Worm (Caenorhabditis elegans) whole organism, L4 larva: ENCODE results near the gene M04G7.1.

ENCODE experiments used
- F37D6.2 ChIP-seq: sonication (generic microtip); optimal IDR thresholded peaks from 2 replicates; lab custom pipeline; 2016; ENCODE audit warnings: mild to moderate bottlenecking, missing genetic modification characterization, missing compliant biosample characterization
- Y48G9A.11 ChIP-seq: fragments of 200-800 bp; sonication (Bioruptor generic); IDR thresholded peaks from 2 replicates; pipeline ENCODE4 v1.3.6; 2022; ENCODE audit warnings: missing genetic modification reagents, missing genetic modification characterization, missing compliant biosample characterization
- ZK546.5 ChIP-seq, 2 experiments: sonication (generic microtip); optimal IDR thresholded peaks; 2 replicates each; lab custom pipeline; 2017; ENCODE audit warnings: missing biosample characterization in 2 of 2, missing genetic modification characterization in 2 of 2
- aha-1 ChIP-seq: fragments of 150-350 bp; peaks from one replicate; lab custom pipeline; 2014; ENCODE audit warnings: missing biosample characterization, missing genetic modification characterization
- ceh-44 ChIP-seq: fragments of 200-800 bp; sonication (Bioruptor generic); IDR thresholded peaks from 2 replicates; pipeline ENCODE4 v1.3.6; 2022; ENCODE audit warnings: missing genetic modification reagents, missing genetic modification characterization, missing compliant biosample characterization
- ces-1 ChIP-seq: fragments of 150-350 bp; sonication (generic microtip); optimal IDR thresholded peaks from 4 replicates; lab custom pipeline; 2014; ENCODE audit warnings: missing biosample characterization, missing genetic modification reagents, missing genetic modification characterization
- daf-12 ChIP-seq: fragments of 150-350 bp; optimal IDR thresholded peaks from 2 replicates; lab custom pipeline; 2014; ENCODE audit warnings: missing biosample characterization, missing genetic modification reagents, missing genetic modification characterization
- daf-16 ChIP-seq, 3 experiments: sonication (generic microtip); optimal IDR thresholded peaks; 2 replicates each; lab custom pipeline; 2016 to 2017; ENCODE audit warnings: missing genetic modification characterization in 3 of 3, missing genetic modification reagents in 3 of 3, mild to moderate bottlenecking in 2 of 3, missing compliant biosample characterization in 2 of 3, missing biosample characterization in 1 of 3, moderate library complexity in 1 of 3
- daf-8 ChIP-seq: fragments of 200-800 bp; sonication (Bioruptor generic); IDR thresholded peaks from 2 replicates; pipeline ENCODE4 v1.3.6; 2022; ENCODE audit warnings: missing genetic modification characterization, missing compliant biosample characterization
- dmd-6 ChIP-seq: fragments of 200-800 bp; sonication (Bioruptor generic); IDR thresholded peaks from 2 replicates; pipeline ENCODE4 v1.3.6; 2022; ENCODE audit warnings: missing genetic modification reagents, missing genetic modification characterization, missing compliant biosample characterization
- dmd-8 ChIP-seq: fragments of 200-800 bp; sonication (Bioruptor generic); IDR thresholded peaks from 2 replicates; pipeline ENCODE4 v1.3.6; 2022; ENCODE audit warnings: missing genetic modification characterization, missing compliant biosample characterization
- dmd-9 ChIP-seq: fragments of 200-800 bp; sonication (Bioruptor generic); IDR thresholded peaks from 2 replicates; pipeline ENCODE4 v1.3.6; 2022; ENCODE audit warnings: missing genetic modification reagents, missing genetic modification characterization, missing compliant biosample characterization
- duxl-1 ChIP-seq: sonication (generic microtip); optimal IDR thresholded peaks from 2 replicates; lab custom pipeline; 2016; ENCODE audit warnings: mild to moderate bottlenecking, missing genetic modification characterization, moderate library complexity, missing compliant biosample characterization; ENCODE audit not compliant: poor library complexity
- dve-1 ChIP-seq: sonication (generic microtip); optimal IDR thresholded peaks from 2 replicates; lab custom pipeline; 2017; ENCODE audit warnings: antibody characterized with exemption, mild to moderate bottlenecking, missing genetic modification characterization, missing compliant biosample characterization; ENCODE audit not compliant: insufficient read depth
- egl-27 ChIP-seq: sonication (generic microtip); optimal IDR thresholded peaks from 3 replicates; lab custom pipeline; 2017; ENCODE audit warnings: missing biosample characterization, missing genetic modification reagents, missing genetic modification characterization
- fkh-10 ChIP-seq: fragments of 150-350 bp; optimal IDR thresholded peaks from 2 replicates; lab custom pipeline; 2014; ENCODE audit warnings: missing biosample characterization, missing genetic modification reagents, missing genetic modification characterization
- hmg-1.1 ChIP-seq: fragments of 200-800 bp; sonication (Bioruptor generic); IDR thresholded peaks from 2 replicates; pipeline ENCODE4 v1.3.6; 2022; ENCODE audit warnings: missing genetic modification reagents, missing genetic modification characterization, missing compliant biosample characterization
- lim-7 ChIP-seq: fragments of 200-800 bp; sonication (Bioruptor generic); IDR thresholded peaks from 2 replicates; pipeline ENCODE4 v1.3.6; 2022; ENCODE audit warnings: missing genetic modification characterization, missing compliant biosample characterization
- lin-13 ChIP-seq: fragments of 150-350 bp; optimal IDR thresholded peaks from 2 replicates; lab custom pipeline; 2014; ENCODE audit warnings: missing biosample characterization, missing genetic modification reagents, missing genetic modification characterization
- lin-39 ChIP-seq: fragments of 150-350 bp; optimal IDR thresholded peaks from 2 replicates; lab custom pipeline; 2014; ENCODE audit warnings: missing biosample characterization, missing genetic modification reagents, missing genetic modification characterization
- mdt-29 ChIP-seq: fragments of 200-800 bp; sonication (Bioruptor generic); IDR thresholded peaks from 2 replicates; pipeline ENCODE4 v1.3.6; 2022; ENCODE audit warnings: missing genetic modification reagents, missing genetic modification characterization, missing compliant biosample characterization
- mep-1 ChIP-seq: fragments of 150-350 bp; sonication (generic microtip); optimal IDR thresholded peaks from 3 replicates; lab custom pipeline; 2014; ENCODE audit warnings: missing biosample characterization, missing genetic modification characterization
- mes-2 ChIP-seq: sonication (generic microtip); optimal IDR thresholded peaks from 2 replicates; lab custom pipeline; 2016; ENCODE audit warnings: missing genotype, mild to moderate bottlenecking, missing genetic modification characterization, missing compliant biosample characterization; ENCODE audit not compliant: poor library complexity, severe bottlenecking
- nhr-10 ChIP-seq: fragments of 150-350 bp; optimal IDR thresholded peaks from 2 replicates; lab custom pipeline; 2014; ENCODE audit warnings: missing biosample characterization, missing genetic modification characterization
- nhr-111 ChIP-seq: fragments of 200-800 bp; sonication (Bioruptor generic); optimal IDR thresholded peaks from 2 replicates; lab custom pipeline; 2018; ENCODE audit warnings: mild to moderate bottlenecking, missing genetic modification characterization, missing compliant biosample characterization
- nhr-237 ChIP-seq: sonication (generic microtip); optimal IDR thresholded peaks from 2 replicates; lab custom pipeline; 2017; ENCODE audit warnings: missing biosample characterization, missing genetic modification characterization
- nhr-42 ChIP-seq: fragments of 200-800 bp; sonication (Bioruptor generic); IDR thresholded peaks from 2 replicates; pipeline ENCODE4 v1.3.6; 2022; ENCODE audit warnings: missing genetic modification characterization, missing compliant biosample characterization
- nhr-48 ChIP-seq: sonication (generic microtip); optimal IDR thresholded peaks from 2 replicates; lab custom pipeline; 2016; ENCODE audit warnings: mild to moderate bottlenecking, missing genetic modification characterization, missing compliant biosample characterization
- nhr-76 ChIP-seq: fragments of 150-350 bp; optimal IDR thresholded peaks from 2 replicates; lab custom pipeline; 2014; ENCODE audit warnings: missing biosample characterization, missing genetic modification characterization
- pha-4 ChIP-seq, 2 experiments: fragments of 150-350 bp in 1 of 2; fragments of 200-800 bp in 1 of 2; sonication (Bioruptor generic) in 1 of 2; IDR thresholded peaks in 1 of 2; optimal IDR thresholded peaks in 1 of 2; 2 replicates each; pipeline versions ENCODE4 v1.3.6 to Lab custom; 2014 to 2022; ENCODE audit warnings: missing genetic modification characterization in 2 of 2, missing genetic modification reagents in 2 of 2, missing biosample characterization in 1 of 2, missing compliant biosample characterization in 1 of 2
- php-3 ChIP-seq: fragments of 200-800 bp; sonication (Bioruptor generic); IDR thresholded peaks from 2 replicates; pipeline ENCODE4 v1.3.6; 2022; ENCODE audit warnings: missing genetic modification reagents, missing genetic modification characterization, missing compliant biosample characterization
- pqm-1 ChIP-seq: sonication (generic microtip); optimal IDR thresholded peaks from 2 replicates; lab custom pipeline; 2017; ENCODE audit warnings: missing biosample characterization, missing genetic modification characterization
- rbr-2 ChIP-seq: sonication (generic microtip); optimal IDR thresholded peaks from 2 replicates; lab custom pipeline; 2016; ENCODE audit warnings: missing genotype, missing genetic modification characterization, missing compliant biosample characterization
- set-16 ChIP-seq: fragments of 200-800 bp; sonication (Bioruptor generic); IDR thresholded peaks from 2 replicates; pipeline ENCODE4 v1.3.6; 2022; ENCODE audit warnings: missing genetic modification reagents, missing genetic modification characterization, missing compliant biosample characterization
- skn-1 ChIP-seq: fragments of 150-350 bp; optimal IDR thresholded peaks from 2 replicates; lab custom pipeline; 2014; ENCODE audit warnings: missing biosample characterization, missing genetic modification characterization
- snpc-1.2 ChIP-seq: fragments of 200-800 bp; sonication (Bioruptor generic); IDR thresholded peaks from 2 replicates; pipeline ENCODE4 v1.3.6; 2022; ENCODE audit warnings: missing genetic modification reagents, missing genetic modification characterization, missing compliant biosample characterization
- spr-1 ChIP-seq: sonication (generic microtip); optimal IDR thresholded peaks from 2 replicates; lab custom pipeline; 2016; ENCODE audit warnings: mild to moderate bottlenecking, missing genetic modification characterization, missing compliant biosample characterization
- spr-3 ChIP-seq: fragments of 200-800 bp; sonication (Bioruptor generic); optimal IDR thresholded peaks from 2 replicates; lab custom pipeline; 2018; ENCODE audit warnings: mild to moderate bottlenecking, missing genetic modification characterization, missing compliant biosample characterization
- tra-1 ChIP-seq: fragments of 200-800 bp; sonication (Bioruptor generic); IDR thresholded peaks from 2 replicates; pipeline ENCODE4 v1.3.6; 2022; ENCODE audit warnings: missing genetic modification reagents, missing genetic modification characterization, missing compliant biosample characterization
- unc-130 ChIP-seq: sonication (generic microtip); optimal IDR thresholded peaks from 2 replicates; lab custom pipeline; 2016; ENCODE audit warnings: missing genetic modification reagents, missing genetic modification characterization, missing compliant biosample characterization
- unc-62 ChIP-seq, 3 experiments: fragments of 150-350 bp in 1 of 3; sonication (generic microtip); optimal IDR thresholded peaks in 2 of 3; peaks in 1 of 3; 1 replicate in 1 of 3; 2 replicates in 2 of 3; lab custom pipeline; 2014 to 2017; ENCODE audit warnings: missing biosample characterization in 3 of 3, missing genetic modification characterization in 3 of 3, missing genetic modification reagents in 3 of 3, missing genotype in 1 of 3
- zfp-2 ChIP-seq: sonication (generic microtip); optimal IDR thresholded peaks from 2 replicates; lab custom pipeline; 2016; ENCODE audit warnings: mild to moderate bottlenecking, missing genetic modification characterization, missing compliant biosample characterization
- zfp-3 ChIP-seq: fragments of 200-800 bp; sonication (Bioruptor generic); conservative IDR thresholded peaks from 2 replicates; pipeline ENCODE4 v1.3.6; 2022; ENCODE audit warnings: missing genetic modification reagents, missing genetic modification characterization, missing compliant biosample characterization

Gene M04G7.1

ce11 chrIV:455484-455883, at the start of gene M04G7.1:
Gene M04G7.1, plus strand, starts transcription at chrIV:455784.
- no peak for TF ChIP-seq hmg-1.1 (GFP tag; lab: Robert Waterston, UW)
- TF ChIP-seq nhr-111 (GFP tag; lab: Kevin White, UChicago) = no peak
- no peak for TF ChIP-seq dmd-9 (GFP tag; lab: Robert Waterston, UW)
- TF ChIP-seq lin-39 (tag; lab: Kevin White, UChicago) = no peak
- TF ChIP-seq nhr-76 = no peak

ce11 chrIV:408892-409291, 46.7 kb upstream of the M04G7.1 start:
- TF ChIP-seq aha-1 (tag; lab: Kevin White, UChicago) (no peak), dve-1 (tag; lab: Kevin White, UChicago) (peak; percentile 31), daf-16 (GFP tag; optimal IDR thresholded peaks at IDR 0.05; lab: Kevin White, UChicago) (no peak), daf-16 (tag; optimal IDR thresholded peaks at IDR 0.05; lab: Kevin White, UChicago) (peak; percentile 42), dmd-6 (GFP tag; lab: Robert Waterston, UW) (peak; percentile 18; the same call in 1 of the 2 replicates)
- TF ChIP-seq, all 104 proteins: peak for 3

DNA sequence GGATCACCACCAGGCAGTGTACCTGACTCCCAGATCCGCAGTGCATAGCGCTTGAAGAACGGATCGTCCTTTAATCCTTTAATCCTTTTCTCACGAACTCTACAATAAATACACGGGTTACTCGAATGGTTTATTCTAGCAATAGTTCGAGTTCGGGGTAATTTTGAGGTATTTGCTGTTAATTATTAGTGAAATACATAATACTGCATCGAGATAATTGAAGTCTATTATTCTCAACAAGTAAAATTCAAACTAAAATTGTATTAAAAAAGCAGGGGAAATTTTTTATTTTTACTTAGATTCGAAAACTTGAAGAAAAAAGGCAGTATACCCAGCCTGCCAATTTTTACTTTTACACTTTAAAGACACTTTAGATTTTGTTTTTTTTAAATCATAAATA, 45.6 kb upstream of the M04G7.1 start, which contains the start of gene kgb-1:
Gene kgb-1 (minus strand): TSS at position 101 of the 400 bp plus-strand sequence.
- TF ChIP-seq unc-62 (GFP tag; optimal IDR thresholded peaks at IDR 0.05 in 1 of 2; lab: Kevin White, UChicago) (peak in 1 of 2 experiments; percentile 36), unc-62 (tag; optimal IDR thresholded peaks at IDR 0.05; lab: Kevin White, UChicago) (no peak), duxl-1 (tag; lab: Kevin White, UChicago) (no peak)

DNA sequence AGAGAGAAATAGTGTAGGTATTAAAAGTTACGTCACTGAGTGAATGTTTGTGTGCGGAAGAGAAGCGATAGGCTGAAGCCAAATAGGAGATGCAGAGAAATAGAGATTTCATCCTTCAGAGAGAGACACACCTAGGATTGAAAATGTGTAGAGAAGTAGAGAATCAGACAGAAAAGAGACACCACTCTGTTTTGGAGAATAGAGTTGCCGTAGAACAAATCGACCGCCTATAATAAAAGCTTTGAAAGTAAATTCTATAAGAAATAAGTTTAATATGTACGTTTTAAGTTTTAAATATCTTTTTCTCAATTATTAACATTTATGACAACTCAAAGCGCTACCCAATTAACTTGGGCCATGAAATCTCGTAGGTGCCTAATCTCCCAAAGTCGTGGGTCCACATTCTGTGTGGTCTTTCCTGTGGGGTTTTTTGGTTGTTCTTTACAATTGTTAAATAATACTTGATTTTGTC, 45.1 kb upstream of the M04G7.1 start, which contains the start of gene T07A9.12:
Gene T07A9.12 (plus strand): TSS at position 448 of the 472 bp plus-strand sequence.
- TF ChIP-seq nhr-10 (tag; lab: Kevin White, UChicago) = no peak
- no peak for TF ChIP-seq tra-1
- TF ChIP-seq set-16 (GFP tag; lab: Robert Waterston, UW) = no peak
- peak; percentile 3 for TF ChIP-seq unc-130 (GFP tag; lab: Kevin White, UChicago)
- no peak for TF ChIP-seq skn-1 (tag; lab: Kevin White, UChicago)
- peak; percentile 97 for TF ChIP-seq dve-1 (tag; lab: Kevin White, UChicago)
- no peak for TF ChIP-seq ces-1
- peak; percentile 67 for TF ChIP-seq rbr-2 (tag; lab: Kevin White, UChicago)
- peak; percentile 42 for TF ChIP-seq pqm-1
- TF ChIP-seq zfp-2 = no peak
- TF ChIP-seq ZK546.5 (tag; optimal IDR thresholded peaks at IDR 0.05; lab: Kevin White, UChicago) = no peak
- TF ChIP-seq php-3 (GFP tag; lab: Robert Waterston, UW) = no peak
- no peak for TF ChIP-seq ceh-44 (GFP tag; lab: Robert Waterston, UW)
- TF ChIP-seq F37D6.2 (tag; lab: Kevin White, UChicago) = peak; percentile 12
- no peak for TF ChIP-seq daf-12 (tag; lab: Kevin White, UChicago)
- peak; percentile 58 for TF ChIP-seq fkh-10 (GFP tag; lab: Kevin White, UChicago)
- no peak for TF ChIP-seq lim-7 (GFP tag; lab: Robert Waterston, UW)
- peak; percentile 85 for TF ChIP-seq hmg-1.1 (GFP tag; lab: Robert Waterston, UW)
- TF ChIP-seq dmd-8 = no peak
- TF ChIP-seq snpc-1.2 (GFP tag; lab: Robert Waterston, UW) = no peak
- TF ChIP-seq Y48G9A.11 (GFP tag; lab: Robert Waterston, UW) = no peak
- TF ChIP-seq daf-8 (GFP tag; lab: Robert Waterston, UW) = no peak
- peak; percentile 87 for TF ChIP-seq mes-2 (tag; lab: Kevin White, UChicago)
- TF ChIP-seq mep-1 (tag; lab: Kevin White, UChicago) = peak; percentile 83
- no peak for TF ChIP-seq spr-1 (tag; lab: Kevin White, UChicago)
- TF ChIP-seq nhr-42 = no peak
- TF ChIP-seq zfp-3 (GFP tag; lab: Robert Waterston, UW) = no peak
- no peak for TF ChIP-seq mdt-29
- no peak for TF ChIP-seq egl-27 (tag; lab: Kevin White, UChicago)
- TF ChIP-seq spr-3 (GFP tag; lab: Kevin White, UChicago) = no peak
- TF ChIP-seq pha-4 (GFP tag; IDR thresholded peaks at IDR 0.05; lab: Robert Waterston, UW) = peak; percentile 39; the same call in 1 of the 2 replicates
- TF ChIP-seq pha-4 (tag; optimal IDR thresholded peaks at IDR 0.05; lab: Kevin White, UChicago) = peak; percentile 18
- peak; percentile 43 for TF ChIP-seq nhr-48 (tag; lab: Kevin White, UChicago)
- no peak for TF ChIP-seq lin-13
- no peak for TF ChIP-seq nhr-237 (tag; lab: Kevin White, UChicago)
- no peak for TF ChIP-seq daf-16 (GFP tag; optimal IDR thresholded peaks at IDR 0.05; lab: Kevin White, UChicago)
- peak; percentile 42 for TF ChIP-seq daf-16 (tag; optimal IDR thresholded peaks at IDR 0.05; lab: Kevin White, UChicago)
